Fruit fly (Drosophila melanogaster): Measurements from ENCODE around the gene Gyc32E.

The Gyc32E gene

DNA sequence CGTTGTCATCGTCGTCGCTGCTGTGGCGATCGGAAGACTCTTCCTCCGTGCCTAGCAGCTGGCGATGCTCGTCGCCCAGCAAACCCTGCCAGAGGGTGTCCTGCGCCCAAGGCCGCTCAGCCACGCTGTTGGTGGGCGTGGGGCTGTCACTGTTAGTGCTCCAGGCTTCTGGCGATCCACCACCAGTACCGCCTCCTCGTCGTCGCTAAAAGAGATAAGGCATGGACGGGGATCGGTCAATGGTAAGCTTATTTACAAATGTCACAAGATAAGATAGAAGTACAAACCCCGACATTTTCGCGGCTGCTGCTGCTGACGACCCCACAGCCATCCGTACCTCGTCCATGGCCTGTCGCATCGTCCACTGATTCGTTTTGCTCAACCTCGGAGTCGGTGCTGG, 43.6 kb downstream of the Gyc32E start:
- TF ChIP-seq CG8478 (optimal IDR thresholded peaks at IDR 0.05) (no peak), CTCF (optimal IDR thresholded peaks at IDR 0.05) (no peak)

DNA sequence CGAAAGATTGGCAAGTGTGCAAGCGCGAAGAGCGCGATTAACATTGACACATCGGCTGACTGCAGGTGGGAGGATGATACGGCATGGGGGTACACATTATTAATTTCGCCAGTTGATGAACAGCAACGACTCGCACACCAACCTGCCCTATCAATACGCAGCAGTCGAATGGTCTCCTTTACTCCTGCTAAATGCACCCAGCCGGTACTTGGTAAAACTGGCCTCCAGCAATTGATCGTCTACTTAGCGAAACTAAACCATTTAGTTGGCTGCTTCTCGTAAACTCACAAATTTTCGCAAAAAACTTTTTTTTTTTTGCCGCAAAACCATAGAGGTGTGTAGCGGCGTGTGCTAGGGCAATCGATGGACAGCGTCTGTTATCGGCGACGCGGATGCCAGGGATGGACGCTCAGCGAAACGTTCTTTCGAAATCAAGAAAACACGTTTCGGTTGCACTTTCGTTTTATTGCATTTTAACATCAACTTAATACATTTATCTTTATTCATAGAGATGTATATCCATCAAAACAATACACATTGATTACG, 48.3 kb downstream of the Gyc32E start, which contains the start of gene Ge-1:
Gene Ge-1 (minus strand): TSS at position 373 of the 546 bp plus-strand sequence.
- TF ChIP-seq CG8478 (optimal IDR thresholded peaks at IDR 0.05): no peak
- TF ChIP-seq CTCF (optimal IDR thresholded peaks at IDR 0.05): no peak

DNA sequence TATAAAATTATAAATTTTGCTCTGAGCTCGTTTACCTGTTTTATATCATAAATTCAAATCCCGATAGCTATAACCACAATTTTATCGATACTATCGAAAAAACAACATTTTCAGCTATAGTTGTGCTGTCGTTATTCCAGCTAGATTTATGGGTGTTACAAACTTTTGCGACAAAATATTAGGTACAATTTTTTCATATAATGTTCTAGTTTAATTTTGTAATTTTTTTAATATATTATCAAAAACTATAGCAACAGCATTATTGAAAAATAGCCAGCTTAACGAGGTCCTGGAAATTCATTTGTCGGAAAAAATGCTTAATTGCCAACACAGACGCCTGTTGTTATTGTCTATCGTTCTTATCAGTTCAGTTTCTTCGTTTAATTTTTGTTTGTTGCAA, 57.8 kb downstream of the Gyc32E start, which contains the start of gene Wdr59:
Gene Wdr59 (plus strand): TSS at position 334 of the 400 bp plus-strand sequence.
- TF ChIP-seq CG8478 (optimal IDR thresholded peaks at IDR 0.05) (no peak), CTCF (optimal IDR thresholded peaks at IDR 0.05) (no peak)

Measured in S2 (cell line).